Worm (Caenorhabditis elegans) whole organism, L2 larva: ENCODE data around the gene spsb-2.
A peak's percentile ranks its signal among the peaks of the same experiment; 100 is the strongest.

ENCODE experiments used
- C34F6.9 ChIP-seq: fragments of 150-350 bp; optimal IDR thresholded peaks from 2 replicates; lab custom pipeline; 2014; ENCODE audit warnings: missing biosample characterization, missing genetic modification characterization
- F13H6.1 ChIP-seq: sonication (generic microtip); optimal IDR thresholded peaks from 2 replicates; lab custom pipeline; 2016; ENCODE audit warnings: missing genetic modification characterization, missing compliant biosample characterization
- ZK546.5 ChIP-seq: sonication (generic microtip); optimal IDR thresholded peaks from 2 replicates; lab custom pipeline; 2017; ENCODE audit warnings: missing biosample characterization, missing genetic modification characterization
- alr-1 ChIP-seq: fragments of 150-350 bp; optimal IDR thresholded peaks from 2 replicates; lab custom pipeline; 2014; ENCODE audit warnings: missing biosample characterization, missing genetic modification characterization
- aly-2 ChIP-seq: fragments of 150-350 bp; optimal IDR thresholded peaks from 2 replicates; lab custom pipeline; 2014; ENCODE audit warnings: missing biosample characterization, missing genetic modification characterization
- ama-1 ChIP-seq: fragments of 150-350 bp; optimal IDR thresholded peaks from 2 replicates; lab custom pipeline; 2018; ENCODE audit warnings: inconsistent platforms
- blmp-1 ChIP-seq: sonication (generic microtip); optimal IDR thresholded peaks from 2 replicates; lab custom pipeline; 2017; ENCODE audit warnings: missing genetic modification characterization, mild to moderate bottlenecking, missing compliant biosample characterization, antibody characterized with exemption, moderate library complexity; ENCODE audit not compliant: insufficient read depth
- ceh-16 ChIP-seq: fragments of 150-350 bp; optimal IDR thresholded peaks from 2 replicates; lab custom pipeline; 2014; ENCODE audit warnings: missing biosample characterization, missing genetic modification characterization
- ceh-82 ChIP-seq: fragments of 150-350 bp; optimal IDR thresholded peaks from 2 replicates; lab custom pipeline; 2014; ENCODE audit warnings: missing biosample characterization, missing genetic modification characterization
- crh-2 ChIP-seq: sonication (generic microtip); optimal IDR thresholded peaks from 2 replicates; lab custom pipeline; 2017; ENCODE audit warnings: missing biosample characterization, missing genetic modification characterization
- egl-27 ChIP-seq: sonication (generic microtip); optimal IDR thresholded peaks from 3 replicates; lab custom pipeline; 2017; ENCODE audit warnings: missing biosample characterization, missing genetic modification reagents, missing genetic modification characterization
- elt-1 ChIP-seq: fragments of 150-350 bp; optimal IDR thresholded peaks from 2 replicates; lab custom pipeline; 2014; ENCODE audit warnings: missing biosample characterization, missing genetic modification characterization
- elt-3 ChIP-seq: sonication (generic microtip); optimal IDR thresholded peaks from 2 replicates; lab custom pipeline; 2017; ENCODE audit warnings: missing biosample characterization, missing genetic modification characterization
- fos-1 ChIP-seq: fragments of 150-350 bp; optimal IDR thresholded peaks from 2 replicates; lab custom pipeline; 2014; ENCODE audit warnings: missing biosample characterization, missing genetic modification characterization
- gmeb-1 ChIP-seq: fragments of 150-350 bp; optimal IDR thresholded peaks from 2 replicates; lab custom pipeline; 2014; ENCODE audit warnings: missing biosample characterization, missing genetic modification characterization
- lin-11 ChIP-seq: fragments of 150-350 bp; sonication (generic microtip); optimal IDR thresholded peaks from 2 replicates; lab custom pipeline; 2014; ENCODE audit warnings: missing biosample characterization, missing genetic modification characterization, inconsistent platforms, mixed read lengths
- lin-13 ChIP-seq: fragments of 150-350 bp; optimal IDR thresholded peaks from 2 replicates; lab custom pipeline; 2014; ENCODE audit warnings: missing biosample characterization, missing genetic modification reagents, missing genetic modification characterization
- lin-39 ChIP-seq: fragments of 150-350 bp; optimal IDR thresholded peaks from 2 replicates; lab custom pipeline; 2014; ENCODE audit warnings: missing biosample characterization, missing genetic modification reagents, missing genetic modification characterization
- mbf-1 ChIP-seq: sonication (generic microtip); optimal IDR thresholded peaks from 2 replicates; lab custom pipeline; 2017; ENCODE audit warnings: missing biosample characterization, missing genetic modification characterization
- mdl-1 ChIP-seq, 2 experiments: fragments of 150-350 bp in 1 of 2; sonication (generic microtip) in 1 of 2; optimal IDR thresholded peaks; 2 replicates each; lab custom pipeline; 2017; ENCODE audit warnings: missing biosample characterization in 2 of 2, missing genetic modification characterization in 2 of 2
- nhr-10 ChIP-seq: sonication (generic microtip); optimal IDR thresholded peaks from 2 replicates; lab custom pipeline; 2017; ENCODE audit warnings: missing biosample characterization, missing genetic modification characterization
- nhr-11 ChIP-seq: fragments of 150-350 bp; optimal IDR thresholded peaks from 2 replicates; lab custom pipeline; 2014; ENCODE audit warnings: missing biosample characterization, missing genetic modification characterization
- nhr-12 ChIP-seq: fragments of 150-350 bp; optimal IDR thresholded peaks from 2 replicates; lab custom pipeline; 2014; ENCODE audit warnings: missing biosample characterization, missing genetic modification characterization
- nhr-129 ChIP-seq: fragments of 150-350 bp; optimal IDR thresholded peaks from 2 replicates; lab custom pipeline; 2014; ENCODE audit warnings: missing biosample characterization, missing genetic modification characterization
- nhr-23 ChIP-seq: fragments of 150-350 bp; optimal IDR thresholded peaks from 2 replicates; lab custom pipeline; 2014; ENCODE audit warnings: missing biosample characterization, missing genetic modification reagents, missing genetic modification characterization
- nhr-237 ChIP-seq: fragments of 150-350 bp; optimal IDR thresholded peaks from 2 replicates; lab custom pipeline; 2014; ENCODE audit warnings: missing biosample characterization, missing genetic modification characterization
- nhr-25 ChIP-seq: fragments of 150-350 bp; sonication (generic microtip); optimal IDR thresholded peaks from 3 replicates; lab custom pipeline; 2014; ENCODE audit warnings: missing biosample characterization, missing genetic modification characterization
- nhr-6 ChIP-seq: fragments of 150-350 bp; optimal IDR thresholded peaks from 2 replicates; lab custom pipeline; 2014; ENCODE audit warnings: missing biosample characterization, missing genetic modification characterization
- nhr-77 ChIP-seq: fragments of 150-350 bp; optimal IDR thresholded peaks from 2 replicates; lab custom pipeline; 2014; ENCODE audit warnings: missing biosample characterization, missing genetic modification characterization
- peb-1 ChIP-seq: fragments of 150-350 bp; optimal IDR thresholded peaks from 2 replicates; lab custom pipeline; 2014; ENCODE audit warnings: missing biosample characterization, missing genetic modification characterization
- sem-4 ChIP-seq: fragments of 150-350 bp; optimal IDR thresholded peaks from 2 replicates; lab custom pipeline; 2014; ENCODE audit warnings: missing biosample characterization, missing genetic modification reagents, missing genetic modification characterization
- skn-1 ChIP-seq: sonication (generic microtip); optimal IDR thresholded peaks from 2 replicates; lab custom pipeline; 2017; ENCODE audit warnings: missing biosample characterization, missing genetic modification characterization
- sma-3 ChIP-seq: sonication (generic microtip); optimal IDR thresholded peaks from 2 replicates; lab custom pipeline; 2016; ENCODE audit warnings: missing genetic modification reagents, missing genetic modification characterization, missing compliant biosample characterization
- sma-9 ChIP-seq, 2 experiments: fragments of 150-350 bp in 1 of 2; sonication (generic microtip) in 1 of 2; optimal IDR thresholded peaks; 2 replicates each; lab custom pipeline; 2014 to 2016; ENCODE audit warnings: missing genetic modification characterization in 2 of 2, mild to moderate bottlenecking in 1 of 2, missing biosample characterization in 1 of 2, missing compliant biosample characterization in 1 of 2, missing genetic modification reagents in 1 of 2, moderate library complexity in 1 of 2
- unc-39 ChIP-seq: fragments of 150-350 bp; optimal IDR thresholded peaks from 2 replicates; lab custom pipeline; 2014; ENCODE audit warnings: missing biosample characterization, missing genetic modification characterization
- unc-55 ChIP-seq: fragments of 150-350 bp; sonication (generic microtip); optimal IDR thresholded peaks from 3 replicates; lab custom pipeline; 2014; ENCODE audit warnings: missing biosample characterization, missing genetic modification reagents, missing genetic modification characterization
- unc-62 ChIP-seq: fragments of 150-350 bp; optimal IDR thresholded peaks from 2 replicates; lab custom pipeline; 2014; ENCODE audit warnings: missing biosample characterization, missing genetic modification reagents, missing genetic modification characterization
- zag-1 ChIP-seq: fragments of 150-350 bp; optimal IDR thresholded peaks from 2 replicates; lab custom pipeline; 2014; ENCODE audit warnings: missing biosample characterization, missing genetic modification characterization
- ztf-11 ChIP-seq: sonication (generic microtip); optimal IDR thresholded peaks from 2 replicates; lab custom pipeline; 2017; ENCODE audit warnings: missing biosample characterization, missing genetic modification characterization
- ztf-4 ChIP-seq: fragments of 150-350 bp; optimal IDR thresholded peaks from 2 replicates; lab custom pipeline; 2014; ENCODE audit warnings: missing biosample characterization, missing genetic modification characterization

spsb-2 gene

ce11 chrII:15193961-15194360 is 36.2 kb upstream of the spsb-2 start (continued):
- TF ChIP-seq ztf-11: no peak
- no peak for TF ChIP-seq nhr-12 (tag; lab: Kevin White, UChicago)
- TF ChIP-seq elt-1: no peak
- peak; percentile 23 for TF ChIP-seq lin-13
- no peak for TF ChIP-seq ceh-16 (tag; lab: Kevin White, UChicago)
- no peak for TF ChIP-seq sem-4 (tag; lab: Kevin White, UChicago)
- peak; percentile 40 for TF ChIP-seq lin-11
- no peak for TF ChIP-seq nhr-25
- TF ChIP-seq skn-1: no peak
- no peak for TF ChIP-seq nhr-11
- TF ChIP-seq ama-1 (lab: Kevin White, UChicago): no peak
- TF ChIP-seq gmeb-1 (tag; lab: Kevin White, UChicago): no peak
- no peak for TF ChIP-seq nhr-23 (tag; lab: Kevin White, UChicago)
- TF ChIP-seq nhr-129 (tag; lab: Kevin White, UChicago): peak; percentile 44
- TF ChIP-seq zag-1 (tag; lab: Kevin White, UChicago): no peak
- TF ChIP-seq sma-3 (GFP tag; lab: Kevin White, UChicago): peak; percentile 27
- TF ChIP-seq egl-27 (tag; lab: Kevin White, UChicago): no peak
- no peak for TF ChIP-seq nhr-77 (tag; lab: Kevin White, UChicago)
- no peak for TF ChIP-seq alr-1 (tag; lab: Kevin White, UChicago)
- no peak for TF ChIP-seq unc-39 (tag; lab: Kevin White, UChicago)
- peak in 1 of 2 experiments; percentile 79 for TF ChIP-seq mdl-1 (tag; optimal IDR thresholded peaks at IDR 0.05; lab: Kevin White, UChicago)
- no peak for TF ChIP-seq unc-55 (GFP tag; lab: Kevin White, UChicago)
- TF ChIP-seq sma-9 (GFP tag; optimal IDR thresholded peaks at IDR 0.05; lab: Kevin White, UChicago): peak; percentile 93
- TF ChIP-seq sma-9 (tag; optimal IDR thresholded peaks at IDR 0.05; lab: Kevin White, UChicago): no peak

ce11 chrII:15195346-15195745 is 34.8 kb upstream of the spsb-2 start:
- TF ChIP-seq ceh-82 (tag; lab: Kevin White, UChicago) (no peak), nhr-129 (tag; lab: Kevin White, UChicago) (peak; percentile 31)
- TF ChIP-seq, all 48 proteins: peak for 1

ce11 chrII:15196433-15196832 is 33.7 kb upstream of the spsb-2 start, which contains the start of gene spsb-1:
TSS of gene spsb-1 (plus strand) at chrII:15196733.
- no peak for TF ChIP-seq nhr-237 (tag; lab: Kevin White, UChicago)
- TF ChIP-seq blmp-1: no peak
- TF ChIP-seq unc-55 (GFP tag; lab: Kevin White, UChicago): no peak
- no peak for TF ChIP-seq sem-4 (tag; lab: Kevin White, UChicago)
- TF ChIP-seq crh-2 (tag; lab: Kevin White, UChicago): no peak
- TF ChIP-seq skn-1: no peak

ce11 chrII:15197500-15197899 is 32.6 kb upstream of the spsb-2 start:
- peak; percentile 35 for TF ChIP-seq fos-1
- TF ChIP-seq egl-27 (tag; lab: Kevin White, UChicago): no peak
- no peak for TF ChIP-seq elt-3 (tag; lab: Kevin White, UChicago)
- TF ChIP-seq mbf-1: no peak
- TF ChIP-seq C34F6.9 (tag; lab: Kevin White, UChicago): no peak
- TF ChIP-seq sma-9 (GFP tag; optimal IDR thresholded peaks at IDR 0.05; lab: Kevin White, UChicago): peak; percentile 42
- no peak for TF ChIP-seq sma-9 (tag; optimal IDR thresholded peaks at IDR 0.05; lab: Kevin White, UChicago)
- peak; percentile 12 for TF ChIP-seq nhr-129 (tag; lab: Kevin White, UChicago)

- no peak for TF ChIP-seq sem-4 (tag; lab: Kevin White, UChicago)
- no peak for TF ChIP-seq egl-27 (tag; lab: Kevin White, UChicago)
- TF ChIP-seq nhr-25: peak; percentile 75
- TF ChIP-seq nhr-6 (tag; lab: Kevin White, UChicago): no peak
- TF ChIP-seq unc-62: no peak
- peak; percentile 62 for TF ChIP-seq peb-1 (tag; lab: Kevin White, UChicago)
- TF ChIP-seq nhr-129 (tag; lab: Kevin White, UChicago): no peak
- TF ChIP-seq unc-55 (GFP tag; lab: Kevin White, UChicago): no peak
- TF ChIP-seq F13H6.1: peak; percentile 17
- TF ChIP-seq lin-39: no peak
- TF ChIP-seq nhr-10 (tag; lab: Kevin White, UChicago): no peak
- TF ChIP-seq alr-1 (tag; lab: Kevin White, UChicago): no peak
- peak; percentile 14 for TF ChIP-seq ztf-4 (tag; lab: Kevin White, UChicago)
- TF ChIP-seq nhr-23 (tag; lab: Kevin White, UChicago): no peak
- TF ChIP-seq ZK546.5: no peak
- TF ChIP-seq nhr-237 (tag; lab: Kevin White, UChicago): no peak
- no peak for TF ChIP-seq lin-13
- no peak for TF ChIP-seq elt-3 (tag; lab: Kevin White, UChicago)
- no peak for TF ChIP-seq aly-2
- TF ChIP-seq sma-3 (GFP tag; lab: Kevin White, UChicago): no peak
- no peak for TF ChIP-seq mdl-1 (tag; optimal IDR thresholded peaks at IDR 0.05; lab: Kevin White, UChicago)
- no peak for TF ChIP-seq elt-1
- TF ChIP-seq blmp-1: peak; percentile 67
- no peak for TF ChIP-seq nhr-12 (tag; lab: Kevin White, UChicago)
- no peak for TF ChIP-seq skn-1
- TF ChIP-seq ztf-11: no peak
- no peak for TF ChIP-seq C34F6.9 (tag; lab: Kevin White, UChicago)
Measured at ce11 chrII:15203398-15204068, 26.6 kb upstream of the spsb-2 start.
